Fruit fly (Drosophila melanogaster): Measurements from ENCODE around the gene Fit1.

Gene Fit1

dm6 chr3L:4070996-4071379 lies 32.4 kb upstream of the Fit1 start (continued):
- TF ChIP-seq Mad (GFP tag; optimal IDR thresholded peaks at IDR 0.05): no peak
- peak; percentile 49 for TF ChIP-seq CG1602 (GFP tag; optimal IDR thresholded peaks at IDR 0.05)
- TF ChIP-seq Bteb2 (GFP tag; optimal IDR thresholded peaks at IDR 0.05): no peak
- no peak for TF ChIP-seq Neu2 (GFP tag; optimal IDR thresholded peaks at IDR 0.05; ENCODE audit: borderline replicate concordance)
- 0 out of 2 replicates have a peak, but pooled peaks have one; percentile 18 for TF ChIP-seq CG10321 (GFP tag; IDR thresholded peaks at IDR 0.05)
- peak; percentile 91 for TF ChIP-seq Drgx (GFP tag; IDR thresholded peaks at IDR 0.05)
- TF ChIP-seq otp (GFP tag; IDR thresholded peaks at IDR 0.05): peak; percentile 64; the same call in 1 of the 3 replicates
- TF ChIP-seq eyg (GFP tag; optimal IDR thresholded peaks at IDR 0.05): no peak
- TF ChIP-seq Atf6 (GFP tag; IDR thresholded peaks at IDR 0.05): peak; percentile 74
- no peak for TF ChIP-seq sim (GFP tag; IDR thresholded peaks at IDR 0.05)
- TF ChIP-seq Dfd (GFP tag; optimal IDR thresholded peaks at IDR 0.05): no peak
- TF ChIP-seq Ada2b (GFP tag; IDR thresholded peaks at IDR 0.05): peak; percentile 83
- no peak for TF ChIP-seq odd (GFP tag; optimal IDR thresholded peaks at IDR 0.05)
- TF ChIP-seq Sry-δ (GFP tag; optimal IDR thresholded peaks at IDR 0.05): no peak
- peak; percentile 32 for TF ChIP-seq CG13123 (GFP tag; optimal IDR thresholded peaks at IDR 0.05)
- TF ChIP-seq Scr (GFP tag; IDR thresholded peaks at IDR 0.05; ENCODE audit: partially characterized antibody): no peak
- no peak for TF ChIP-seq tll (GFP tag; optimal IDR thresholded peaks at IDR 0.05)
- TF ChIP-seq Ssrp (tag; optimal IDR thresholded peaks at IDR 0.05): peak; percentile 47
- TF ChIP-seq fd102C (GFP tag; optimal IDR thresholded peaks at IDR 0.05): no peak
- no peak for TF ChIP-seq CG8089 (GFP tag; optimal IDR thresholded peaks at IDR 0.05)
- TF ChIP-seq CG1832 (GFP tag; optimal IDR thresholded peaks at IDR 0.05): no peak
- TF ChIP-seq onecut (GFP tag; IDR thresholded peaks at IDR 0.05): peak; percentile 97
- TF ChIP-seq lab (GFP tag; optimal IDR thresholded peaks at IDR 0.05): peak; percentile 55
- no peak for TF ChIP-seq CG4360 (GFP tag; IDR thresholded peaks at IDR 0.05)
- TF ChIP-seq pho (GFP tag; optimal IDR thresholded peaks at IDR 0.05): no peak
- TF ChIP-seq CG2875 (GFP tag; optimal IDR thresholded peaks at IDR 0.05): no peak
- TF ChIP-seq dysf (GFP tag; IDR thresholded peaks at IDR 0.05): peak; percentile 78
- peak; percentile 23 for TF ChIP-seq CG11504 (tag; optimal IDR thresholded peaks at IDR 0.05)
- peak; percentile 53 for TF ChIP-seq CG4820 (GFP tag; optimal IDR thresholded peaks at IDR 0.05)
- TF ChIP-seq ci (GFP tag; IDR thresholded peaks at IDR 0.05): peak; percentile 86
- TF ChIP-seq gce (GFP tag; IDR thresholded peaks at IDR 0.05): peak; percentile 53; the same call in 1 of the 3 replicates
- TF ChIP-seq al (GFP tag; IDR thresholded peaks at IDR 0.05): peak; percentile 46; the same call in 1 of the 2 replicates
- no peak for TF ChIP-seq her (GFP tag; optimal IDR thresholded peaks at IDR 0.05)
- peak; percentile 83 for TF ChIP-seq ranshi (GFP tag; IDR thresholded peaks at IDR 0.05)
- TF ChIP-seq gcm (GFP tag; optimal IDR thresholded peaks at IDR 0.05): no peak
- TF ChIP-seq Hr51 (GFP tag; optimal IDR thresholded peaks at IDR 0.05): peak in 1 of 2 experiments; percentile 56
- peak; percentile 21 for TF ChIP-seq CG13424 (tag; optimal IDR thresholded peaks at IDR 0.05)
- TF ChIP-seq grau (tag; optimal IDR thresholded peaks at IDR 0.05): peak; percentile 42
- TF ChIP-seq fu2 (GFP tag; optimal IDR thresholded peaks at IDR 0.05): no peak
- TF ChIP-seq sd (tag; optimal IDR thresholded peaks at IDR 0.05): no peak
- TF ChIP-seq dmrt11E (tag; optimal IDR thresholded peaks at IDR 0.05): no peak
- peak; percentile 4 for TF ChIP-seq CG14710 (tag; optimal IDR thresholded peaks at IDR 0.05)
- 0 out of 2 replicates have a peak, but pooled peaks have one; percentile 33 for TF ChIP-seq aop (GFP tag; IDR thresholded peaks at IDR 0.05)
- TF ChIP-seq CG11560 (tag; IDR thresholded peaks at IDR 0.05): no peak
- no peak for TF ChIP-seq CG9797 (GFP tag; optimal IDR thresholded peaks at IDR 0.05)
- TF ChIP-seq ewg (GFP tag; optimal IDR thresholded peaks at IDR 0.05): peak; percentile 71
- peak; percentile 76 for TF ChIP-seq H2.0 (GFP tag; IDR thresholded peaks at IDR 0.05)
- no peak for TF ChIP-seq exex (tag; optimal IDR thresholded peaks at IDR 0.05)
- TF ChIP-seq CoRest (tag; optimal IDR thresholded peaks at IDR 0.05): no peak
- TF ChIP-seq CG10274 (GFP tag; optimal IDR thresholded peaks at IDR 0.05): no peak
- no peak for TF ChIP-seq en (GFP tag; optimal IDR thresholded peaks at IDR 0.05)
